Worm (Caenorhabditis elegans) whole organism, midembryonic: ENCODE data around the gene Y60A3A.19.

Experiments used
- flt-1 ChIP-seq: fragments of 200-800 bp; sonication (Bioruptor generic); IDR thresholded peaks from 2 replicates; pipeline ENCODE4 v1.3.6; 2022; ENCODE audit warnings: missing genetic modification characterization, missing compliant biosample characterization
- ref-1 ChIP-seq: fragments of 200-800 bp; sonication (Bioruptor generic); conservative IDR thresholded peaks from 2 replicates; pipeline ENCODE4 v1.3.6; 2022; ENCODE audit warnings: missing genetic modification reagents, missing genetic modification characterization, missing compliant biosample characterization
- ztf-23 ChIP-seq: fragments of 200-800 bp; sonication (Bioruptor generic); IDR thresholded peaks from 2 replicates; pipeline ENCODE4 v1.3.6; 2022; ENCODE audit warnings: missing genetic modification reagents, missing genetic modification characterization, missing compliant biosample characterization

ce11 chrV:19897557-19897956 lies 18.8 kb upstream of the Y60A3A.19 start:
- TF ChIP-seq ztf-23 (no peak), flt-1 (GFP tag; lab: Robert Waterston, UW) (no peak), ref-1 (GFP tag; lab: Robert Waterston, UW) (no peak)
